Fruit fly (Drosophila melanogaster) whole organism, embryonic: ENCODE data around the gene SoYb.

Experiments
- CG15479 ChIP-seq: fragments of 200-800 bp; sonication (Bioruptor generic); optimal IDR thresholded peaks from 3 replicates; lab custom pipeline; 2019; ENCODE audit warnings: missing biosample characterization, mild to moderate bottlenecking, missing genetic modification characterization, moderate library complexity
- GATAe ChIP-seq: fragments of 200-800 bp; sonication (Bioruptor generic); conservative IDR thresholded peaks from 2 replicates; pipeline ENCODE4 v1.3.6; 2022; ENCODE audit warnings: missing biosample characterization, missing genetic modification characterization
- fd3F ChIP-seq: fragments of 200-800 bp; sonication (Bioruptor generic); optimal IDR thresholded peaks from 2 replicates; lab custom pipeline; 2018; ENCODE audit warnings: missing biosample characterization, mild to moderate bottlenecking, missing genetic modification characterization, moderate library complexity
- trem ChIP-seq: fragments of 200-800 bp; optimal IDR thresholded peaks from 3 replicates; lab custom pipeline; 2019; ENCODE audit warnings: missing biosample characterization, mild to moderate bottlenecking, missing genetic modification characterization, moderate library complexity

dm6 chr2L:9963603-9964042 lies 38.9 kb downstream of the SoYb start, which contains the start of gene CG5850:
- TF ChIP-seq GATAe (GFP tag; lab: Robert Waterston, UW), result no peak
- peak; percentile 56 for TF ChIP-seq trem (tag; lab: Kevin White, UChicago)
- TF ChIP-seq CG15479, result no peak
- no peak for TF ChIP-seq fd3F
